Fruit fly (Drosophila melanogaster) whole organism, prepupa: ENCODE results near the gene Mgat4a.
A peak's percentile ranks its signal among the peaks of the same experiment; 100 is the strongest.

ENCODE experiments used
- Blimp-1 ChIP-seq: fragments of 200-800 bp; sonication (Bioruptor generic); optimal IDR thresholded peaks from 3 replicates; lab custom pipeline; 2017; ENCODE audit warnings: missing biosample characterization, missing genetic modification characterization, mild to moderate bottlenecking, moderate library complexity, missing genetic modification reagents
- CG10631 ChIP-seq: fragments of 200-800 bp; sonication (Bioruptor generic); optimal IDR thresholded peaks from 2 replicates; lab custom pipeline; 2016; ENCODE audit warnings: missing biosample characterization, missing genetic modification characterization
- CG10669 ChIP-seq: fragments of 200-800 bp; sonication (Bioruptor generic); optimal IDR thresholded peaks from 3 replicates; lab custom pipeline; 2018; ENCODE audit warnings: missing biosample characterization, mild to moderate bottlenecking, missing genetic modification characterization, moderate library complexity
- CG11762 ChIP-seq: fragments of 200-800 bp; sonication (Bioruptor generic); optimal IDR thresholded peaks from 3 replicates; lab custom pipeline; 2016; ENCODE audit warnings: missing biosample characterization, missing genetic modification characterization; ENCODE audit not compliant: insufficient read depth
- CG11902 ChIP-seq: fragments of 200-800 bp; sonication (Bioruptor generic); optimal IDR thresholded peaks from 3 replicates; lab custom pipeline; 2016; ENCODE audit warnings: missing biosample characterization, missing genetic modification characterization
- CG16779 ChIP-seq: fragments of 200-800 bp; sonication (Bioruptor generic); optimal IDR thresholded peaks from 3 replicates; lab custom pipeline; 2017; ENCODE audit warnings: missing biosample characterization, mild to moderate bottlenecking, missing genetic modification characterization
- CG3032 ChIP-seq: fragments of 200-800 bp; optimal IDR thresholded peaks from 2 replicates; lab custom pipeline; 2019; ENCODE audit warnings: missing biosample characterization, mild to moderate bottlenecking, missing genetic modification characterization, moderate library complexity
- CG32006 ChIP-seq: fragments of 200-800 bp; sonication (Bioruptor generic); optimal IDR thresholded peaks from 3 replicates; lab custom pipeline; 2017; ENCODE audit warnings: missing biosample characterization, mild to moderate bottlenecking, missing genetic modification characterization
- CG34406 ChIP-seq: fragments of 200-800 bp; sonication (Bioruptor generic); optimal IDR thresholded peaks from 3 replicates; lab custom pipeline; 2016; ENCODE audit warnings: missing biosample characterization, missing genetic modification characterization
- CG3919 ChIP-seq: fragments of 200-800 bp; sonication (Bioruptor generic); optimal IDR thresholded peaks from 3 replicates; lab custom pipeline; 2016; ENCODE audit warnings: missing biosample characterization, missing genetic modification characterization
- CG6163 ChIP-seq: fragments of 200-800 bp; sonication (Bioruptor generic); IDR thresholded peaks from 3 replicates; pipeline ENCODE4 v1.3.6; 2022; ENCODE audit warnings: missing biosample characterization, missing genetic modification characterization
- CG6276 ChIP-seq: fragments of 200-800 bp; sonication (Bioruptor generic); optimal IDR thresholded peaks from 2 replicates; lab custom pipeline; 2017; ENCODE audit warnings: missing biosample characterization, mild to moderate bottlenecking, missing genetic modification characterization
- CG6792 ChIP-seq: fragments of 200-800 bp; sonication (Bioruptor generic); optimal IDR thresholded peaks from 3 replicates; lab custom pipeline; 2016; ENCODE audit warnings: missing biosample characterization, missing genetic modification characterization
- CG6808 ChIP-seq: fragments of 200-800 bp; sonication (Bioruptor generic); optimal IDR thresholded peaks from 3 replicates; lab custom pipeline; 2017; ENCODE audit warnings: missing biosample characterization, missing genetic modification characterization, mild to moderate bottlenecking, moderate library complexity, missing genetic modification reagents
- CG6854 ChIP-seq: fragments of 200-800 bp; sonication (Bioruptor generic); optimal IDR thresholded peaks from 2 replicates; lab custom pipeline; 2017; ENCODE audit warnings: missing biosample characterization, mild to moderate bottlenecking, missing genetic modification characterization
- CG8119 ChIP-seq: fragments of 200-800 bp; sonication (Bioruptor generic); IDR thresholded peaks from 3 replicates; pipeline ENCODE4 v1.3.6; 2022; ENCODE audit warnings: missing biosample characterization, missing genetic modification characterization
- CG8319 ChIP-seq: fragments of 200-800 bp; sonication (Bioruptor generic); optimal IDR thresholded peaks from 3 replicates; lab custom pipeline; 2016; ENCODE audit warnings: missing biosample characterization, missing genetic modification characterization
- Eip75B ChIP-seq: fragments of 200-800 bp; sonication (Bioruptor generic); optimal IDR thresholded peaks from 3 replicates; lab custom pipeline; 2016; ENCODE audit warnings: missing biosample characterization, missing genetic modification characterization
- Eip78C ChIP-seq: fragments of 200-800 bp; sonication (Bioruptor generic); peaks from one replicate; lab custom pipeline; 2016; ENCODE audit warnings: missing biosample characterization, missing genetic modification characterization
- Ets21C ChIP-seq: fragments of 200-800 bp; sonication (Bioruptor generic); optimal IDR thresholded peaks from 3 replicates; lab custom pipeline; 2016; ENCODE audit warnings: missing biosample characterization, missing genetic modification characterization
- Ets96B ChIP-seq: fragments of 200-800 bp; optimal IDR thresholded peaks from 2 replicates; lab custom pipeline; 2019; ENCODE audit warnings: missing biosample characterization, mild to moderate bottlenecking, missing genetic modification characterization, moderate library complexity
- Hr38 ChIP-seq: sonication (Bioruptor generic); optimal IDR thresholded peaks from 2 replicates; lab custom pipeline; 2016; ENCODE audit warnings: missing biosample characterization, missing genetic modification characterization
- Hr39 ChIP-seq: fragments of 200-800 bp; sonication (Bioruptor generic); optimal IDR thresholded peaks from 2 replicates; lab custom pipeline; 2016; ENCODE audit warnings: missing biosample characterization, missing genetic modification characterization
- Lpt ChIP-seq: fragments of 200-800 bp; sonication (Bioruptor generic); optimal IDR thresholded peaks from 3 replicates; lab custom pipeline; 2016; ENCODE audit warnings: missing biosample characterization, missing genetic modification characterization
- Met ChIP-seq: fragments of 200-800 bp; sonication (Bioruptor generic); optimal IDR thresholded peaks from 3 replicates; lab custom pipeline; 2016; ENCODE audit warnings: missing biosample characterization, missing genetic modification characterization
- OdsH ChIP-seq: fragments of 200-800 bp; sonication (Bioruptor generic); optimal IDR thresholded peaks from 3 replicates; lab custom pipeline; 2016; ENCODE audit warnings: missing biosample characterization, missing genetic modification characterization
- Sox14 ChIP-seq: fragments of 200-800 bp; sonication (Bioruptor generic); optimal IDR thresholded peaks from 3 replicates; lab custom pipeline; 2016; ENCODE audit warnings: missing biosample characterization, missing genetic modification characterization
- acj6 ChIP-seq: fragments of 200-800 bp; sonication (Bioruptor generic); optimal IDR thresholded peaks from 3 replicates; lab custom pipeline; 2016; ENCODE audit warnings: missing biosample characterization, missing genetic modification characterization
- cyc ChIP-seq: fragments of 200-800 bp; sonication (Bioruptor generic); optimal IDR thresholded peaks from 3 replicates; lab custom pipeline; 2016; ENCODE audit warnings: missing biosample characterization, missing genetic modification characterization
- dsx ChIP-seq: fragments of 200-800 bp; optimal IDR thresholded peaks from 3 replicates; lab custom pipeline; 2019; ENCODE audit warnings: missing biosample characterization, mild to moderate bottlenecking, missing genetic modification characterization, moderate library complexity; ENCODE audit not compliant: poor library complexity, severe bottlenecking
- eg ChIP-seq: fragments of 200-800 bp; sonication (Bioruptor generic); IDR thresholded peaks from 3 replicates; pipeline ENCODE4 v1.3.6; 2022; ENCODE audit warnings: missing biosample characterization, missing genetic modification characterization
- fkh ChIP-seq: fragments of 200-800 bp; sonication (Bioruptor generic); optimal IDR thresholded peaks from 3 replicates; lab custom pipeline; 2017; ENCODE audit warnings: missing biosample characterization, mild to moderate bottlenecking, missing genetic modification characterization, moderate library complexity
- lz ChIP-seq: fragments of 200-800 bp; sonication (Bioruptor generic); optimal IDR thresholded peaks from 3 replicates; lab custom pipeline; 2016; ENCODE audit warnings: missing biosample characterization, missing genetic modification characterization
- pdm3 ChIP-seq: fragments of 200-800 bp; sonication (Bioruptor generic); optimal IDR thresholded peaks from 3 replicates; lab custom pipeline; 2016; ENCODE audit warnings: missing biosample characterization, missing genetic modification characterization
- spab ChIP-seq: fragments of 200-800 bp; sonication (Bioruptor generic); optimal IDR thresholded peaks from 2 replicates; lab custom pipeline; 2017; ENCODE audit warnings: missing biosample characterization, mild to moderate bottlenecking, missing genetic modification characterization, missing genetic modification reagents
- vri ChIP-seq: fragments of 200-800 bp; sonication (Bioruptor generic); optimal IDR thresholded peaks from 3 replicates; lab custom pipeline; 2016; ENCODE audit warnings: missing biosample characterization, mild to moderate bottlenecking, missing genetic modification characterization

Gene Mgat4a

DNA sequence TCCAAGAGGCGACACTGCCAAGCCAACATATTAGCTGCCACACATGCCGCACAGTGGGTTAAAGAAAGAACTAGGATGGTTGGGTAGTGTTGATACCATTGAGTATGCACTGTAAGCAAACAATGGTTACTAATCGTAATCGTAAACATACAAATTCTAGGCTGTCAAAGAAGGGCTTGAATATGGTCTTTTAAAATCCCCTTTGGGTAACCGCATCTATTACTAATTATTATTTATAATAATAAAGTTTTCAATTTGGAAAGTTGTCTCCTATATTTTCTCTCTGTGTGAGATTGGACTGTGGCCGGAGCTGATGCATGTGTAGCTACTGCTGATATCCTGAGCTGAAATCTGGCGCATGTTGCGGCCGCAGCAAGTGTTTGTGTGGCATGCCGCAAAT is 30.0 kb upstream of the Mgat4a start (continued):
- TF ChIP-seq CG6276 (GFP tag; lab: Kevin White, UChicago) (peak; percentile 17), Ets96B (tag; lab: Kevin White, UChicago) (peak; percentile 47), acj6 (GFP tag; lab: Kevin White, UChicago) (peak; percentile 16), CG16779 (tag; lab: Kevin White, UChicago) (peak; percentile 22), CG6792 (GFP tag; lab: Kevin White, UChicago) (no peak), Eip78C (GFP tag; lab: Kevin White, UChicago) (peak; percentile 81)

- TF ChIP-seq OdsH (no peak), spab (no peak), CG6276 (GFP tag; lab: Kevin White, UChicago) (no peak), Lpt (GFP tag; lab: Kevin White, UChicago) (no peak), CG10631 (GFP tag; lab: Kevin White, UChicago) (no peak), CG3032 (tag; lab: Kevin White, UChicago) (no peak), CG10669 (GFP tag; lab: Kevin White, UChicago) (no peak), CG11902 (no peak), CG6854 (GFP tag; lab: Kevin White, UChicago) (no peak)
These were observed 28.4 kb upstream of the Mgat4a start, which contains the start of gene CG13471 for dm6 chr3L:14733417-14733816. Gene CG13471 (minus strand): TSS chr3L:14733517.

dm6 chr3L:14743106-14743692 is 18.6 kb upstream of the Mgat4a start:
- TF ChIP-seq Eip78C (GFP tag; lab: Kevin White, UChicago) (peak; percentile 73), vri (peak; percentile 14), Blimp-1 (GFP tag; lab: Kevin White, UChicago) (peak; percentile 98), CG11902 (no peak), CG6163 (GFP tag; lab: Robert Waterston, UW) (peak; percentile 59; the same call in 2 of the 3 replicates), cyc (GFP tag; lab: Kevin White, UChicago) (no peak), Hr39 (GFP tag; lab: Kevin White, UChicago) (no peak), Met (peak; percentile 4), Ets21C (no peak), Sox14 (no peak)

dm6 chr3L:14751056-14751671 is 10.7 kb upstream of the Mgat4a start:
- TF ChIP-seq Eip75B (no peak), Ets96B (tag; lab: Kevin White, UChicago) (no peak), lz (GFP tag; lab: Kevin White, UChicago) (no peak), CG3919 (GFP tag; lab: Kevin White, UChicago) (no peak), CG8119 (GFP tag; lab: Robert Waterston, UW) (0 out of 3 replicates have a peak, but pooled peaks have one; percentile 13), CG6808 (GFP tag; lab: Kevin White, UChicago) (no peak), CG10669 (GFP tag; lab: Kevin White, UChicago) (no peak)

DNA sequence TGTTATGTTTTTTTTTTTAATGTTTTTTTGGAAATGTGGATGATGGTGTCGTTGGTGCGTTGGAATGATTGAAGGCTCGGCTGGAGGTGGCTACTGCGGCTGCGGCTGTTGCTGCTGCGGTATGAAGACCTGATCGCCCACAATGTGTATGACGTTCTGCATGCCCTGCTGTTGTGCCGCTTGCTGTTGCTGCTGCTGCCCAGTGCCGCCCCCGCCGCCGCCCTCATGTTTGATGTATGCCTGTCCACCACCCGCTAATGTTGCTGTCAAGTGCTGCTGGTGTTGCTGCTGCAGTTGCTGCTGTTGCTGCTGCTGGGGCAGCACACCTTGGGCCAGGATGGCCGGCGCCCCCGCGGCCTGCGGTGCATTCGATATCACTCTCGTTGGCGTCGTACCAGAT is 9.0 kb upstream of the Mgat4a start:
- TF ChIP-seq pdm3 (GFP tag; lab: Kevin White, UChicago): no peak
- TF ChIP-seq Sox14: no peak
- no peak for TF ChIP-seq Hr38 (GFP tag; lab: Kevin White, UChicago)
- no peak for TF ChIP-seq fkh (GFP tag; lab: Kevin White, UChicago)
- no peak for TF ChIP-seq cyc (GFP tag; lab: Kevin White, UChicago)
- TF ChIP-seq CG11762: no peak
- TF ChIP-seq Ets96B (tag; lab: Kevin White, UChicago): no peak
- no peak for TF ChIP-seq dsx (GFP tag; lab: Kevin White, UChicago)
- no peak for TF ChIP-seq eg (GFP tag; lab: Robert Waterston, UW)
- no peak for TF ChIP-seq CG10669 (GFP tag; lab: Kevin White, UChicago)
- TF ChIP-seq CG8319: no peak
- no peak for TF ChIP-seq Ets21C
- no peak for TF ChIP-seq CG32006
- TF ChIP-seq CG34406: no peak
